Worm (Caenorhabditis elegans) whole organism, L4 larva: ENCODE data around the gene usp-33.

Experiments used
- F37D6.2 ChIP-seq: sonication (generic microtip); optimal IDR thresholded peaks from 2 replicates; lab custom pipeline; 2016; ENCODE audit warnings: mild to moderate bottlenecking, missing genetic modification characterization, missing compliant biosample characterization
- R02D3.7 ChIP-seq: fragments of 150-350 bp; sonication (generic microtip); optimal IDR thresholded peaks from 3 replicates; lab custom pipeline; 2014; ENCODE audit warnings: missing biosample characterization, missing genetic modification characterization
- T20F7.1 ChIP-seq: fragments of 200-800 bp; sonication (Bioruptor generic); optimal IDR thresholded peaks from 2 replicates; lab custom pipeline; 2018; ENCODE audit warnings: mild to moderate bottlenecking, missing genetic modification characterization, missing compliant biosample characterization
- Y105C5A.15 ChIP-seq: fragments of 200-800 bp; sonication (Bioruptor generic); IDR thresholded peaks from 2 replicates; pipeline ENCODE4 v1.3.6; 2022; ENCODE audit warnings: missing genetic modification characterization, missing compliant biosample characterization
- Y5F2A.4 ChIP-seq: fragments of 200-800 bp; sonication (Bioruptor generic); optimal IDR thresholded peaks from 2 replicates; lab custom pipeline; 2018; ENCODE audit warnings: mild to moderate bottlenecking, missing genetic modification characterization, missing compliant biosample characterization
- ZK546.5 ChIP-seq, 2 experiments: sonication (generic microtip); optimal IDR thresholded peaks; 2 replicates each; lab custom pipeline; 2017; ENCODE audit warnings: missing biosample characterization in 2 of 2, missing genetic modification characterization in 2 of 2
- aha-1 ChIP-seq: fragments of 150-350 bp; peaks from one replicate; lab custom pipeline; 2014; ENCODE audit warnings: missing biosample characterization, missing genetic modification characterization
- arid-1 ChIP-seq: fragments of 200-800 bp; sonication (Bioruptor generic); conservative IDR thresholded peaks from 2 replicates; pipeline ENCODE4 v1.3.6; 2022; ENCODE audit warnings: missing genetic modification reagents, missing genetic modification characterization, missing compliant biosample characterization
- ceh-28 ChIP-seq: fragments of 150-350 bp; optimal IDR thresholded peaks from 2 replicates; lab custom pipeline; 2014; ENCODE audit warnings: missing biosample characterization, missing genetic modification reagents, missing genetic modification characterization
- ceh-82 ChIP-seq: sonication (generic microtip); optimal IDR thresholded peaks from 2 replicates; lab custom pipeline; 2017; ENCODE audit warnings: missing biosample characterization, missing genetic modification characterization
- ctbp-1 ChIP-seq: fragments of 200-800 bp; sonication (Bioruptor generic); IDR thresholded peaks from 2 replicates; pipeline ENCODE4 v1.3.6; 2022; ENCODE audit warnings: missing genetic modification reagents, missing genetic modification characterization, missing compliant biosample characterization
- dmd-6 ChIP-seq: fragments of 200-800 bp; sonication (Bioruptor generic); IDR thresholded peaks from 2 replicates; pipeline ENCODE4 v1.3.6; 2022; ENCODE audit warnings: missing genetic modification reagents, missing genetic modification characterization, missing compliant biosample characterization
- dpl-1 ChIP-seq: fragments of 150-350 bp; optimal IDR thresholded peaks from 2 replicates; lab custom pipeline; 2014; ENCODE audit warnings: missing biosample characterization, missing genetic modification reagents, missing genetic modification characterization
- duxl-1 ChIP-seq: sonication (generic microtip); optimal IDR thresholded peaks from 2 replicates; lab custom pipeline; 2016; ENCODE audit warnings: mild to moderate bottlenecking, missing genetic modification characterization, moderate library complexity, missing compliant biosample characterization; ENCODE audit not compliant: poor library complexity
- dve-1 ChIP-seq: sonication (generic microtip); optimal IDR thresholded peaks from 2 replicates; lab custom pipeline; 2017; ENCODE audit warnings: antibody characterized with exemption, mild to moderate bottlenecking, missing genetic modification characterization, missing compliant biosample characterization; ENCODE audit not compliant: insufficient read depth
- egl-27 ChIP-seq: sonication (generic microtip); optimal IDR thresholded peaks from 3 replicates; lab custom pipeline; 2017; ENCODE audit warnings: missing biosample characterization, missing genetic modification reagents, missing genetic modification characterization
- egl-43 ChIP-seq: fragments of 200-800 bp; sonication (Bioruptor generic); IDR thresholded peaks from 2 replicates; pipeline ENCODE4 v1.3.6; 2022; ENCODE audit warnings: missing genetic modification reagents, missing genetic modification characterization, missing compliant biosample characterization
- fkh-10 ChIP-seq: fragments of 150-350 bp; optimal IDR thresholded peaks from 2 replicates; lab custom pipeline; 2014; ENCODE audit warnings: missing biosample characterization, missing genetic modification reagents, missing genetic modification characterization
- gei-8 ChIP-seq: fragments of 200-800 bp; sonication (Bioruptor generic); optimal IDR thresholded peaks from 2 replicates; lab custom pipeline; 2018; ENCODE audit warnings: mild to moderate bottlenecking, missing genetic modification characterization, missing compliant biosample characterization
- hif-1 ChIP-seq, 2 experiments: sonication (generic microtip); optimal IDR thresholded peaks; 2 replicates each; lab custom pipeline; 2016 to 2017; ENCODE audit warnings: missing compliant biosample characterization in 2 of 2, missing genetic modification characterization in 2 of 2, missing genetic modification reagents in 2 of 2, missing genotype in 2 of 2, mild to moderate bottlenecking in 1 of 2
- hlh-11 ChIP-seq: fragments of 200-800 bp; sonication (Bioruptor generic); optimal IDR thresholded peaks from 2 replicates; lab custom pipeline; 2018; ENCODE audit warnings: mild to moderate bottlenecking, missing genetic modification characterization, missing compliant biosample characterization
- hlh-30 ChIP-seq: sonication (generic microtip); optimal IDR thresholded peaks from 2 replicates; lab custom pipeline; 2017; ENCODE audit warnings: antibody characterized with exemption, mild to moderate bottlenecking, missing genetic modification characterization, missing compliant biosample characterization; ENCODE audit not compliant: insufficient read depth
- hmg-1.1 ChIP-seq: fragments of 200-800 bp; sonication (Bioruptor generic); IDR thresholded peaks from 2 replicates; pipeline ENCODE4 v1.3.6; 2022; ENCODE audit warnings: missing genetic modification reagents, missing genetic modification characterization, missing compliant biosample characterization
- jun-1 ChIP-seq: fragments of 150-350 bp; optimal IDR thresholded peaks from 2 replicates; lab custom pipeline; 2014; ENCODE audit warnings: missing biosample characterization, missing genetic modification reagents, missing genetic modification characterization
- lin-29 ChIP-seq: fragments of 200-800 bp; sonication (Bioruptor generic); IDR thresholded peaks from 2 replicates; pipeline ENCODE4 v1.3.6; 2022; ENCODE audit warnings: missing genetic modification reagents, missing genetic modification characterization, missing compliant biosample characterization
- lin-39 ChIP-seq: fragments of 150-350 bp; optimal IDR thresholded peaks from 2 replicates; lab custom pipeline; 2014; ENCODE audit warnings: missing biosample characterization, missing genetic modification reagents, missing genetic modification characterization
- lir-3 ChIP-seq: sonication (generic microtip); optimal IDR thresholded peaks from 2 replicates; lab custom pipeline; 2016; ENCODE audit warnings: mild to moderate bottlenecking, missing genetic modification characterization, missing compliant biosample characterization
- lsy-2 ChIP-seq, 2 experiments: fragments of 150-350 bp in 1 of 2; sonication (generic microtip) in 1 of 2; optimal IDR thresholded peaks; 2 replicates each; lab custom pipeline; 2014 to 2017; ENCODE audit warnings: missing biosample characterization in 2 of 2, missing genetic modification characterization in 2 of 2
- madf-9 ChIP-seq: fragments of 200-800 bp; sonication (Bioruptor generic); conservative IDR thresholded peaks from 2 replicates; pipeline ENCODE4 v1.3.6; 2022; ENCODE audit warnings: missing genetic modification reagents, missing genetic modification characterization, missing compliant biosample characterization
- mdl-1 ChIP-seq, 2 experiments: fragments of 150-350 bp in 1 of 2; sonication (generic microtip) in 1 of 2; optimal IDR thresholded peaks; 2 replicates each; lab custom pipeline; 2014 to 2017; ENCODE audit warnings: missing biosample characterization in 2 of 2, missing genetic modification characterization in 2 of 2
- mdt-29 ChIP-seq: fragments of 200-800 bp; sonication (Bioruptor generic); IDR thresholded peaks from 2 replicates; pipeline ENCODE4 v1.3.6; 2022; ENCODE audit warnings: missing genetic modification reagents, missing genetic modification characterization, missing compliant biosample characterization
- mep-1 ChIP-seq: fragments of 150-350 bp; sonication (generic microtip); optimal IDR thresholded peaks from 3 replicates; lab custom pipeline; 2014; ENCODE audit warnings: missing biosample characterization, missing genetic modification characterization
- nhr-10 ChIP-seq: fragments of 150-350 bp; optimal IDR thresholded peaks from 2 replicates; lab custom pipeline; 2014; ENCODE audit warnings: missing biosample characterization, missing genetic modification characterization
- nhr-102 ChIP-seq: sonication (generic microtip); optimal IDR thresholded peaks from 2 replicates; lab custom pipeline; 2016; ENCODE audit warnings: mild to moderate bottlenecking, missing genetic modification characterization, moderate library complexity, missing compliant biosample characterization
- nhr-28 ChIP-seq: fragments of 150-350 bp; optimal IDR thresholded peaks from 2 replicates; lab custom pipeline; 2014; ENCODE audit warnings: missing biosample characterization, missing genetic modification characterization
- nhr-42 ChIP-seq: fragments of 200-800 bp; sonication (Bioruptor generic); IDR thresholded peaks from 2 replicates; pipeline ENCODE4 v1.3.6; 2022; ENCODE audit warnings: missing genetic modification characterization, missing compliant biosample characterization
- nhr-6 ChIP-seq: fragments of 150-350 bp; optimal IDR thresholded peaks from 2 replicates; lab custom pipeline; 2014; ENCODE audit warnings: missing biosample characterization, missing genetic modification characterization
- nhr-77 ChIP-seq: fragments of 150-350 bp; optimal IDR thresholded peaks from 2 replicates; lab custom pipeline; 2014; ENCODE audit warnings: missing biosample characterization, missing genetic modification characterization
- php-3 ChIP-seq: fragments of 200-800 bp; sonication (Bioruptor generic); IDR thresholded peaks from 2 replicates; pipeline ENCODE4 v1.3.6; 2022; ENCODE audit warnings: missing genetic modification reagents, missing genetic modification characterization, missing compliant biosample characterization
- rbr-2 ChIP-seq: sonication (generic microtip); optimal IDR thresholded peaks from 2 replicates; lab custom pipeline; 2016; ENCODE audit warnings: missing genotype, missing genetic modification characterization, missing compliant biosample characterization
- saeg-2 ChIP-seq: fragments of 200-800 bp; sonication (Bioruptor generic); IDR thresholded peaks from 2 replicates; pipeline ENCODE4 v1.3.6; 2022; ENCODE audit warnings: missing genetic modification reagents, missing genetic modification characterization, missing compliant biosample characterization
- set-16 ChIP-seq: fragments of 200-800 bp; sonication (Bioruptor generic); IDR thresholded peaks from 2 replicates; pipeline ENCODE4 v1.3.6; 2022; ENCODE audit warnings: missing genetic modification reagents, missing genetic modification characterization, missing compliant biosample characterization
- snpc-1.2 ChIP-seq: fragments of 200-800 bp; sonication (Bioruptor generic); IDR thresholded peaks from 2 replicates; pipeline ENCODE4 v1.3.6; 2022; ENCODE audit warnings: missing genetic modification reagents, missing genetic modification characterization, missing compliant biosample characterization
- snpc-4 ChIP-seq: fragments of 150-350 bp; optimal IDR thresholded peaks from 2 replicates; lab custom pipeline; 2014; ENCODE audit warnings: missing biosample characterization, missing genetic modification characterization
- tra-1 ChIP-seq: fragments of 200-800 bp; sonication (Bioruptor generic); IDR thresholded peaks from 2 replicates; pipeline ENCODE4 v1.3.6; 2022; ENCODE audit warnings: missing genetic modification reagents, missing genetic modification characterization, missing compliant biosample characterization
- unc-62 ChIP-seq, 3 experiments: fragments of 150-350 bp in 1 of 3; sonication (generic microtip); optimal IDR thresholded peaks in 2 of 3; peaks in 1 of 3; 1 replicate in 1 of 3; 2 replicates in 2 of 3; lab custom pipeline; 2014 to 2017; ENCODE audit warnings: missing biosample characterization in 3 of 3, missing genetic modification characterization in 3 of 3, missing genetic modification reagents in 3 of 3, missing genotype in 1 of 3
- zag-1 ChIP-seq: fragments of 150-350 bp; optimal IDR thresholded peaks from 2 replicates; lab custom pipeline; 2014; ENCODE audit warnings: missing biosample characterization, missing genetic modification characterization
- ztf-7 ChIP-seq: fragments of 150-350 bp; optimal IDR thresholded peaks from 2 replicates; lab custom pipeline; 2014; ENCODE audit warnings: missing biosample characterization, missing genetic modification characterization

usp-33 gene

ce11 chrX:15629615-15630014 lies 38.4 kb downstream of the usp-33 start (continued):
- TF ChIP-seq ceh-28 (tag; lab: Kevin White, UChicago) (no peak), ZK546.5 (tag; optimal IDR thresholded peaks at IDR 0.05; lab: Kevin White, UChicago) (no peak), saeg-2 (GFP tag; lab: Robert Waterston, UW) (no peak), dmd-6 (GFP tag; lab: Robert Waterston, UW) (peak; percentile 57), nhr-102 (no peak)

ce11 chrX:15630340-15630739 lies 39.2 kb downstream of the usp-33 start, which contains the start of gene K09E9.4:
Gene K09E9.4, minus strand, starts transcription at chrX:15630440.
- no peak for TF ChIP-seq lin-39 (tag; lab: Kevin White, UChicago)
- TF ChIP-seq php-3 (GFP tag; lab: Robert Waterston, UW) = no peak
- no peak for TF ChIP-seq snpc-1.2 (GFP tag; lab: Robert Waterston, UW)
- no peak for TF ChIP-seq nhr-77 (tag; lab: Kevin White, UChicago)
- no peak for TF ChIP-seq ceh-82 (tag; lab: Kevin White, UChicago)
- TF ChIP-seq snpc-4 (tag; lab: Kevin White, UChicago) = no peak
- no peak for TF ChIP-seq zag-1 (tag; lab: Kevin White, UChicago)
- TF ChIP-seq nhr-10 = no peak
- TF ChIP-seq ZK546.5 (tag; optimal IDR thresholded peaks at IDR 0.05; lab: Kevin White, UChicago) = no peak
- TF ChIP-seq nhr-6 (tag; lab: Kevin White, UChicago) = no peak
- no peak for TF ChIP-seq madf-9 (GFP tag; lab: Robert Waterston, UW)
- TF ChIP-seq R02D3.7 (tag; lab: Kevin White, UChicago) = no peak
- TF ChIP-seq dve-1 (tag; lab: Kevin White, UChicago) = no peak
- no peak for TF ChIP-seq rbr-2 (tag; lab: Kevin White, UChicago)
- no peak for TF ChIP-seq gei-8 (GFP tag; lab: Kevin White, UChicago)

- TF ChIP-seq Y105C5A.15 = no peak
- TF ChIP-seq arid-1 = no peak
- no peak for TF ChIP-seq egl-27 (tag; lab: Kevin White, UChicago)
- peak; percentile 34 for TF ChIP-seq nhr-28
- no peak; the same call in 1 of the 2 replicates for TF ChIP-seq egl-43 (GFP tag; lab: Robert Waterston, UW)
- no peak for TF ChIP-seq F37D6.2 (tag; lab: Kevin White, UChicago)
- no peak for TF ChIP-seq R02D3.7 (tag; lab: Kevin White, UChicago)
- peak; percentile 50 for TF ChIP-seq set-16 (GFP tag; lab: Robert Waterston, UW)
- TF ChIP-seq nhr-42 (GFP tag; lab: Robert Waterston, UW) = no peak
- no peak for TF ChIP-seq duxl-1 (tag; lab: Kevin White, UChicago)
- no peak for TF ChIP-seq nhr-6 (tag; lab: Kevin White, UChicago)
- TF ChIP-seq mdt-29 (GFP tag; lab: Robert Waterston, UW) = no peak
- no peak for TF ChIP-seq jun-1 (tag; lab: Kevin White, UChicago)
- no peak for TF ChIP-seq lin-29 (GFP tag; lab: Robert Waterston, UW)
- TF ChIP-seq lsy-2 (tag; optimal IDR thresholded peaks at IDR 0.05; lab: Kevin White, UChicago) = peak in 1 of 2 experiments; percentile 45
- peak; percentile 52; the same call in 1 of the 2 replicates for TF ChIP-seq ctbp-1 (GFP tag; lab: Robert Waterston, UW)
- TF ChIP-seq aha-1 (tag; lab: Kevin White, UChicago) = peak; percentile 61
- peak; percentile 54 for TF ChIP-seq hlh-30 (tag; lab: Kevin White, UChicago)
- peak; percentile 22 for TF ChIP-seq hlh-11 (tag; lab: Kevin White, UChicago)
- TF ChIP-seq dpl-1 = peak; percentile 12
- no peak for TF ChIP-seq tra-1
- TF ChIP-seq hmg-1.1 (GFP tag; lab: Robert Waterston, UW) = peak; percentile 73
- no peak for TF ChIP-seq Y5F2A.4 (GFP tag; lab: Kevin White, UChicago)
- no peak for TF ChIP-seq ztf-7 (tag; lab: Kevin White, UChicago)
- peak in 1 of 2 experiments; percentile 16 for TF ChIP-seq mdl-1 (tag; optimal IDR thresholded peaks at IDR 0.05; lab: Kevin White, UChicago)
- TF ChIP-seq T20F7.1 (GFP tag; lab: Kevin White, UChicago) = no peak
- TF ChIP-seq lir-3 (tag; lab: Kevin White, UChicago) = no peak
- peak in 1 of 2 experiments; percentile 14 for TF ChIP-seq hif-1 (tag; optimal IDR thresholded peaks at IDR 0.05; lab: Kevin White, UChicago)
- TF ChIP-seq fkh-10 (GFP tag; lab: Kevin White, UChicago) = peak; percentile 75
- peak; percentile 62 for TF ChIP-seq mep-1
- peak in 1 of 2 experiments; percentile 89 for TF ChIP-seq unc-62 (GFP tag; optimal IDR thresholded peaks at IDR 0.05 in 1 of 2; lab: Kevin White, UChicago)
- TF ChIP-seq unc-62 (tag; optimal IDR thresholded peaks at IDR 0.05; lab: Kevin White, UChicago) = no peak
Measured at ce11 chrX:15630790-15631204, 39.6 kb downstream of the usp-33 start.
